Worm (Caenorhabditis elegans) whole organism, early embryonic: ENCODE measurements around the gene ugt-46.

Source experiments
- B0310.2 ChIP-seq: sonication (generic microtip); optimal IDR thresholded peaks from 2 replicates; lab custom pipeline; 2016; ENCODE audit warnings: mild to moderate bottlenecking, missing genetic modification characterization, missing compliant biosample characterization
- F13C5.2 ChIP-seq: sonication (generic microtip); optimal IDR thresholded peaks from 2 replicates; lab custom pipeline; 2017; ENCODE audit warnings: mild to moderate bottlenecking, missing genetic modification characterization, inconsistent platforms, missing compliant biosample characterization
- aly-1 ChIP-seq: sonication (generic microtip); optimal IDR thresholded peaks from 2 replicates; lab custom pipeline; 2016; ENCODE audit warnings: missing genetic modification characterization, missing compliant biosample characterization
- ama-1 ChIP-seq: fragments of 150-350 bp; optimal IDR thresholded peaks from 2 replicates; lab custom pipeline; 2014
- ceh-13 ChIP-seq: fragments of 200-800 bp; sonication (Bioruptor generic); optimal IDR thresholded peaks from 2 replicates; lab custom pipeline; 2018; ENCODE audit warnings: mild to moderate bottlenecking, missing genetic modification characterization, missing compliant biosample characterization
- ceh-36 ChIP-seq: sonication (generic microtip); optimal IDR thresholded peaks from 2 replicates; lab custom pipeline; 2016; ENCODE audit warnings: missing genetic modification characterization, inconsistent platforms, missing compliant biosample characterization
- ets-7 ChIP-seq: sonication (generic microtip); optimal IDR thresholded peaks from 2 replicates; lab custom pipeline; 2016; ENCODE audit warnings: missing genotype, missing genetic modification characterization, missing compliant biosample characterization
- flt-1 ChIP-seq: fragments of 200-800 bp; sonication (Bioruptor generic); IDR thresholded peaks from 2 replicates; pipeline ENCODE4 v1.3.6; 2022; ENCODE audit warnings: missing genetic modification characterization, missing compliant biosample characterization
- hmbx-1 ChIP-seq: sonication (generic microtip); optimal IDR thresholded peaks from 2 replicates; lab custom pipeline; 2016; ENCODE audit warnings: mild to moderate bottlenecking, missing genetic modification characterization, missing compliant biosample characterization
- hmg-4 ChIP-seq: fragments of 200-800 bp; sonication (Bioruptor generic); optimal IDR thresholded peaks from 2 replicates; lab custom pipeline; 2018; ENCODE audit warnings: mild to moderate bottlenecking, missing genetic modification characterization, missing compliant biosample characterization
- hnd-1 ChIP-seq: sonication (generic microtip); optimal IDR thresholded peaks from 2 replicates; lab custom pipeline; 2016; ENCODE audit warnings: missing genetic modification characterization, missing compliant biosample characterization
- pes-1 ChIP-seq: fragments of 200-800 bp; sonication (Bioruptor generic); IDR thresholded peaks from 2 replicates; pipeline ENCODE4 v1.3.6; 2022; ENCODE audit warnings: missing genetic modification reagents, missing genetic modification characterization, missing compliant biosample characterization
- scrt-1 ChIP-seq: fragments of 200-800 bp; sonication (Bioruptor generic); IDR thresholded peaks from 2 replicates; pipeline ENCODE4 v1.3.6; 2022; ENCODE audit warnings: missing genetic modification characterization, missing compliant biosample characterization
- sea-1 ChIP-seq: fragments of 200-800 bp; sonication (Bioruptor generic); conservative IDR thresholded peaks from 2 replicates; pipeline ENCODE4 v1.3.6; 2022; ENCODE audit warnings: missing genetic modification characterization, missing compliant biosample characterization
- tbx-11 ChIP-seq: fragments of 200-800 bp; sonication (Bioruptor generic); IDR thresholded peaks from 2 replicates; pipeline ENCODE4 v1.3.6; 2022; ENCODE audit warnings: missing genetic modification characterization, missing compliant biosample characterization
- tbx-37 ChIP-seq: fragments of 200-800 bp; sonication (Bioruptor generic); conservative IDR thresholded peaks from 2 replicates; pipeline ENCODE4 v1.3.6; 2022; ENCODE audit warnings: missing genetic modification reagents, missing genetic modification characterization, missing compliant biosample characterization
- tra-4 ChIP-seq: sonication (generic microtip); optimal IDR thresholded peaks from 2 replicates; lab custom pipeline; 2017; ENCODE audit warnings: missing genetic modification characterization, missing compliant biosample characterization

ugt-46 gene

DNA sequence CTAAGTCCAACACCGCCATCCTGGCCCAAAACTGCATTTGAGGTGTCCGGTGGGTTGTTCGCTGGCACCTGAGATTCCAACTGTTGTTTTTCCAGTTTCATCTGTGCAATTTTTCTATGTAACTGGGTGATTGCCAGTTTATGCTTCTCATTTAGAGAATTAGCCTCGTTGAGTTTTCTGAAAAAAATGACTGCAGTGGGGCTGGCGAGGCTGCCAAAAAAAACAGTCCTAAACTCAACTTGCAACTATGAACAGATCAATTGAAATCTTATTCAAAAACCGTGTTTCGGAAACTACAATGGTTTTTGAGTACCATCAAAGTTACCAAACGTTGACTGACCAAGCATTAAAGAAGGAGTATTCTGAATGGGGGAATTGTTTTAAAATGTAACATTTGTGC is 23.8 kb upstream of the ugt-46 start, which contains the start of gene F57C12.6:
F57C12.6 (minus strand) TSS at position 101 of the 400 bp plus-strand sequence.
- no peak for TF ChIP-seq pes-1 (GFP tag; lab: Robert Waterston, UW)
- no peak for TF ChIP-seq F13C5.2 (tag; lab: Kevin White, UChicago)

DNA sequence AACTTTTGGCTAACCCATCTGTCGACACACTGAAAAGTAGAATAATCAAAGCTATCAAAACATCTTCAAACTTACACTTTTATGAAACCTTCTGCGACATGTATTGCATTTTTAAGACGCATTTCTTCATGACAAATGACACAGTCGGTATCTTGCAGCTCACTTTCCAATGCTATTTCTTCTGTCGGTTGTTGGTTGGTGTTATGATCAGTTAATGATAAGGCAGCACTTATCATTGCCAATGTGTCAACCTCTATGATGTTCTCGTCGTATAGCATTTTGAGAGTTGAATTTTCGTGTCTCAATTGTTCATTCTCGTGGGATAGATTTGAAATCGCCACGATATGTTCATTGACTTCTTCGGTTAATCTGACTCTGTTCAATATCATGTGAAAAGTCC is 23.3 kb upstream of the ugt-46 start:
- TF ChIP-seq ets-7 (tag; lab: Kevin White, UChicago) (no peak), ceh-13 (GFP tag; lab: Kevin White, UChicago) (no peak), B0310.2 (tag; lab: Kevin White, UChicago) (no peak), ceh-36 (no peak), flt-1 (GFP tag; lab: Robert Waterston, UW) (no peak), scrt-1 (GFP tag; lab: Robert Waterston, UW) (no peak), ama-1 (no peak), hnd-1 (no peak), tbx-37 (GFP tag; lab: Robert Waterston, UW) (no peak), pes-1 (GFP tag; lab: Robert Waterston, UW) (no peak), aly-1 (tag; lab: Kevin White, UChicago) (no peak), hmbx-1 (tag; lab: Kevin White, UChicago) (no peak), tra-4 (tag; lab: Kevin White, UChicago) (no peak), sea-1 (GFP tag; lab: Robert Waterston, UW) (no peak), hmg-4 (GFP tag; lab: Kevin White, UChicago) (no peak), tbx-11 (GFP tag; lab: Robert Waterston, UW) (no peak), F13C5.2 (tag; lab: Kevin White, UChicago) (no peak)

DNA sequence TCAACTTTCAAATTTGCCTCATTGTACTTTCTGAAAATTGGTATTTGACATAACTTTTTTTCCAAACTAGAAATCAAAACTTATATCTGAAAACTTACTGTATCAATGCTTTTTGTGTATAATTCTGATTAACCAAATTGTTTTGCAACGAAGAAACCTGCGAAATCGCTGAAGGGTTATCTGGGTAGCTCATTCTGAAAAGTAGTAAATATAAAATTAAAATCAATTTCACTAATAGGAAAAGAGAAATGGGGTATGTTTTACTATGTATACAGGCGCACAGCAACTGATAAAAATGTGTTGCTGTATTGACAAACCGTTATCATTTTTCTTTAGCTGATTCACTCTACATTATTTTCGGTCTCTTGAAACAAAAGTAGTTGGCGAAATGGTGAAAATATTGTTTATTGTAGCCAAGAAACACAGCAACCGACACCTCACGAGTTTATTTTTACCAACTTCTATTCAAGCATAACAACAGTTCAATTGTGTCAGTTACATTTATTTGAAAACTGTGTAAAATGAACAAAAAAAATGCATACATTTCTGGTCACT is 21.2 kb upstream of the ugt-46 start, which contains the start of gene F57C12.2:
F57C12.2 (minus strand) TSS at position 218 of the 555 bp plus-strand sequence.
- TF ChIP-seq tbx-11 (GFP tag; lab: Robert Waterston, UW) = no peak
- no peak for TF ChIP-seq B0310.2 (tag; lab: Kevin White, UChicago)
- no peak for TF ChIP-seq tbx-37 (GFP tag; lab: Robert Waterston, UW)
- TF ChIP-seq hnd-1 = no peak
- no peak for TF ChIP-seq ama-1

DNA sequence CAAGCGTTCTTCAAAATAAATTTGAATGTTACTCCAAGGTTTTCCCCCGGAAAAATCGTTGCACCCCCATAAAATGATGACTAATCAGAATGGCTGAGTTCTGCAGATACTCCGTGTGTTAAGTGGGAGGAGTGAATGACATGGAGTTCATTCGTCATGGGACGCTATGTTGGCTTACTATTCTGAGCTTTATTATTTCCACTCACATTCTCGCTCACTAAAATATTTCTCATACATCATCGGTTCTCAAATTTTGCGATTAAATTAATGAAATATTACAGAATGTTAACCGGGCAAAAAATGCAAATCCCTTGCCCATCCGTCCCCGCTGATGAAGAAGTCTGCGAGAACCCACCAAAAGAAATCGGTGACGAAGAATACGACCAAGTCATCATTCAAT is 12.7 kb upstream of the ugt-46 start, which contains the start of gene F28C10.1:
F28C10.1 (plus strand) TSS at position 301 of the 400 bp plus-strand sequence.
- TF ChIP-seq ceh-13 (GFP tag; lab: Kevin White, UChicago) (no peak), F13C5.2 (tag; lab: Kevin White, UChicago) (no peak), tbx-11 (GFP tag; lab: Robert Waterston, UW) (no peak), ama-1 (no peak), sea-1 (GFP tag; lab: Robert Waterston, UW) (no peak), tra-4 (tag; lab: Kevin White, UChicago) (no peak), scrt-1 (GFP tag; lab: Robert Waterston, UW) (no peak), ets-7 (tag; lab: Kevin White, UChicago) (no peak), hmbx-1 (tag; lab: Kevin White, UChicago) (no peak), hmg-4 (GFP tag; lab: Kevin White, UChicago) (no peak), aly-1 (tag; lab: Kevin White, UChicago) (no peak), B0310.2 (tag; lab: Kevin White, UChicago) (no peak), hnd-1 (no peak), tbx-37 (GFP tag; lab: Robert Waterston, UW) (no peak), flt-1 (GFP tag; lab: Robert Waterston, UW) (no peak)

DNA sequence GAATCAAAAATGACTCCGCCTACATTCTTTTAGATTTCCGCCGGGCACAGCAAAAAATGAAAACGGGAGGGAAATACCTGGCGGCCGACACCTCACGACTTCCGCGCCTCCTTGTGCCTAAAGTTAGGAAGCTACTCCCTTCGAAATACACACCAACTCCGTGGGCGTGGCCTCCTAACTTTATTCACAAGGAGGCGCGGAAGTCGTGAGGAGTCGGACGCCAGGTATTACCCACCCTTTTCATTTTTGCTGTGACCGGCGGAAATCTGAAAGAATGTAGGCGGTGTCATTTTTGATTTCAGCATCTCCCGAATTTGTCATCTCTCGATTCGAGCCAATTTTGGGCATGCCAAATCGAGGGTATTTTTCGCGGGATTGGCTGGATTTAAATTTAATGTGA is 8.0 kb upstream of the ugt-46 start:
- no peak for TF ChIP-seq F13C5.2 (tag; lab: Kevin White, UChicago)
- TF ChIP-seq B0310.2 (tag; lab: Kevin White, UChicago) = no peak

DNA sequence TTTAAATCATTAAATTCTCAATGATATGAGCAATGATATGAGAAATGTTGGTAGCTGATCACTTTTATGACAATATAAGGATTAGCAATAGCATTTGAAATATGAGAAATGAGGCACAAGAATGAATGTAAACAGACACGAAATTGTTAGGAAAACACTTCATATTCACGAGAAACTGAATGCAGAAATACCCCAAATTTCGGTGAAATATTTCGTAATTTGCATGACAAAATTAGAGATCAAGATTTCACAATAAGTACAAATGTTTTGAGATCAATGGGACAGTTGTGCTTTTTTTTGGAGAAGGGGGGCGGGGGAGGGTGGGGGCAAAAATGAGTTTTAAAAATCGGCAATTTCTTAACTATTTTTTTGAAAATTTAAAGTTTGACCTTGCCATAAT is 6.3 kb upstream of the ugt-46 start:
- TF ChIP-seq F13C5.2 (tag; lab: Kevin White, UChicago) = no peak
- TF ChIP-seq tbx-11 (GFP tag; lab: Robert Waterston, UW) = no peak
- no peak for TF ChIP-seq ceh-13 (GFP tag; lab: Kevin White, UChicago)
- no peak for TF ChIP-seq ama-1
- TF ChIP-seq tbx-37 (GFP tag; lab: Robert Waterston, UW) = no peak
- TF ChIP-seq scrt-1 (GFP tag; lab: Robert Waterston, UW) = no peak
- no peak for TF ChIP-seq pes-1 (GFP tag; lab: Robert Waterston, UW)
- TF ChIP-seq sea-1 (GFP tag; lab: Robert Waterston, UW) = no peak
- no peak for TF ChIP-seq hnd-1
- no peak for TF ChIP-seq tra-4 (tag; lab: Kevin White, UChicago)

- TF ChIP-seq hmbx-1 (tag; lab: Kevin White, UChicago) = no peak
- peak; percentile 34 for TF ChIP-seq hmg-4 (GFP tag; lab: Kevin White, UChicago)
- no peak for TF ChIP-seq tbx-37 (GFP tag; lab: Robert Waterston, UW)
- TF ChIP-seq tbx-11 (GFP tag; lab: Robert Waterston, UW) = no peak
- TF ChIP-seq ets-7 (tag; lab: Kevin White, UChicago) = no peak
- TF ChIP-seq F13C5.2 (tag; lab: Kevin White, UChicago) = peak; percentile 61
These were observed 5.6 kb upstream of the ugt-46 start, which contains the start of gene F28C10.3 for ce11 chrX:535728-536127. TSS of gene F28C10.3 (minus strand) at chrX:535828.

DNA sequence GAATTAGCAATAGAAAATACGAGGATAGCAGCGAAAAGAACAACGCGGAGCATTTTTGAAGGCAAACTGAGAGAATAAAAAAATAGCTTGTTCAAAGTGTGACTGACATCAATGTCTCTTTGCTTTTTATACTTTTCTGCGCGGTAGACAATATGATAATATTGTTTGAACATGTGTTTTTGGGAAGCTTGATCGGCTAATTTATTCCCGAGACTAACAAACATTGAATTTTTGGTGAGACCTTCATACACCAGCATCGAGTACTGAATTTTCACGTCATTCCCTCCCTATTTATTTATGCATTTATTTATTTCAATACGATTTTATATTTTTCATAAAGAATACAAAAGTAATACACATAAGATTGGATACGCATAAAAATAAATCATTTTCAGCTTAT is 820 bp upstream of the ugt-46 start, which contains the start of gene B0310.6:
B0310.6 (minus strand) TSS at position 101 of the 400 bp plus-strand sequence.
- no peak for TF ChIP-seq pes-1 (GFP tag; lab: Robert Waterston, UW)
- no peak for TF ChIP-seq flt-1 (GFP tag; lab: Robert Waterston, UW)
- TF ChIP-seq tra-4 (tag; lab: Kevin White, UChicago) = no peak
- TF ChIP-seq ama-1 = no peak
- TF ChIP-seq F13C5.2 (tag; lab: Kevin White, UChicago) = no peak
